Worm (Caenorhabditis elegans): ENCODE data around the gene clec-85.

ce11 chrIV:2850586-2850985 lies at the start of gene clec-85:
- TF ChIP-seq ceh-36 (tag; optimal IDR thresholded peaks at IDR 0.05) (no peak), sea-1 (GFP tag; conservative IDR thresholded peaks at IDR 0.05) (no peak)
